Fruit fly (Drosophila melanogaster): ENCODE results near the gene Cht11.

DNA sequence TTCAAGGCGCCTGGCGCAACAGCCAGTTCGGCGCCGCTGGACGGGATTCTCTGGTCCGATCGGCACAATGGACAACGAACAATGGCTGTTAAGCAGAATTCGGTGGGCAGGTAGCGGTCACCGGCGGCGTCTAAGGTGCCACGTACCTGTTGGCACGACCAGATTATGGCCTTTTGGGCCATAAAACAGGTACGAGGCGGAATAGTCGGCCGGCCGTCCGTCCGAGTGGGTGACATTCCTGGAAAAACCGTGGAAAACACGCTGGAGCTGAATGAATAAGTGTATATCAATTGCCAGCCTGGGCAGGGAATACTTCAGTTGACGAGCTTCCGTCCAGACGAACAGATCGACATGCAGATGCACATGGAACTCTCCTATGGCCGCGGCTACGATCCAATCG is 26.4 kb downstream of the Cht11 start, which contains the start of gene Atx-1:
- TF ChIP-seq tap (tag; optimal IDR thresholded peaks at IDR 0.05) (no peak), scrt (GFP tag; optimal IDR thresholded peaks at IDR 0.05) (no peak), CG34422 (GFP tag; IDR thresholded peaks at IDR 0.05) (no peak), salm (tag; optimal IDR thresholded peaks at IDR 0.05) (no peak)
